Worm (Caenorhabditis elegans): ENCODE measurements around the gene vkmt-1.

Gene vkmt-1

DNA sequence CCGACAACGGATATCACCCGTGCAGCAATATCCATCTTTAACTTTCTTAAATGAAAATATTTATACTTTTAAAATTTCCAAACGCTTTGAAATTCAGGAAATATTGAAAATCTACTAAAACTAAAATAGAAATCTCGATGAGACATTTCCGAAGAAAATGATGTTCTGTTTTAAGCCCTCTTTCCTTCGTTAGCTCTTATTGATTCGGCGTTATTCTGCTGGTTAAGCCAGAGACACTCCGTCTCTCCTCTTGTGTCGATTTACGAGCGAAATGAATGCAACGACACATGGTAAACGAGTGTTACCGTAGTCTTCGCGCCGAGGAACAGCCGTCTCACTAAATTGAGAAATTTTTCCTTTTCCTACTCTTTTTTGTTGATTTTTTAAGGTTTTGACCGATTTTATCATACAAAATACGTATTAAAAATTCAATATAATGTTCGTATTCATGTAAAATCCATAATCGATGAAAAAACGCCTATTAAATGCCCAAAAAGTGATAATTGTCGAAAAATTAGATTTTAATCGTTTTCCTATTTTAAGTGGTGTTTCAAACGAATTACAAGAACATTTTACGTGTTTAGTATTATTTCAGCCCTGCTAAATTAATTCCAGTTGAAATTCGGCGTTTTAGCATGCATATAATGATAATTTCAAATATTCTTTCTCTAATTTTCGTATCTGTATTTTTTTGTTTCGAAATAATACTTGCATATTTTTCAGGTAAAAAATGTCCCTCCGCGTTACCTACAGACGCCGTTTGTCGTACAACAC lies 10.1 kb upstream of the vkmt-1 start, which contains the start of the genes ppm-1.H and rpl-34:
Gene ppm-1.H, minus strand, starts transcription at position 51 of the 774 bp plus-strand sequence.
Gene rpl-34, plus strand, starts transcription at position 724 of the 774 bp plus-strand sequence.
- TF ChIP-seq ztf-23 (GFP tag; IDR thresholded peaks at IDR 0.05): peak; percentile 61; the same call in 1 of the 2 replicates
- TF ChIP-seq ztf-29 (GFP tag; IDR thresholded peaks at IDR 0.05): peak; percentile 53; the same call in 1 of the 2 replicates
- TF ChIP-seq T22C8.4 (GFP tag; IDR thresholded peaks at IDR 0.05): 0 out of 2 replicates have a peak, but pooled peaks have one; percentile 20
- no peak for TF ChIP-seq med-1 (GFP tag; optimal IDR thresholded peaks at IDR 0.05; ENCODE audit: insufficient read depth)
- peak; percentile 37 for TF ChIP-seq cog-1 (tag; optimal IDR thresholded peaks at IDR 0.05)

DNA sequence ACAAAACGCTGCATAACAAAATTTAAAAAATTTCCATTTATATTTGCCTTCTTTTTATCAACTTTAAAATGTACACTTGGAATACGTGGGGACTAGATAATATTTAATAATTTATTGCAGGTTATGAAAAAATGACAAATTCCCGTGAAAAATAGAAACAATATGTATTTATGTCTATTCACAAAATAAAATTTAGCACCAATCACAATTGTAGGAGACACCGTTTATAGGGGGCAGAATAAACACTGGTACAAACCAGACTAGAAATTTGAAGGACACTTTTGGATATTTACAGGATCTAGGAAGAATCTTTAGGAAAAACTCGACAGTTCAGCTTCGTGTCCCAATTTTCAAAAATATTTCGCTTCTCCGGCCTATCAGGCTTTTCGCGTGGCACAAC lies 8.1 kb upstream of the vkmt-1 start, which contains the start of gene C42C1.3:
Gene C42C1.3, minus strand, starts transcription at position 101 of the 400 bp plus-strand sequence.
- TF ChIP-seq tab-1 (GFP tag; IDR thresholded peaks at IDR 0.05): no peak
- no peak for TF ChIP-seq flt-1 (GFP tag; IDR thresholded peaks at IDR 0.05)
- TF ChIP-seq T22C8.4 (GFP tag; IDR thresholded peaks at IDR 0.05): no peak
- TF ChIP-seq med-1 (GFP tag; optimal IDR thresholded peaks at IDR 0.05; ENCODE audit: insufficient read depth): no peak

DNA sequence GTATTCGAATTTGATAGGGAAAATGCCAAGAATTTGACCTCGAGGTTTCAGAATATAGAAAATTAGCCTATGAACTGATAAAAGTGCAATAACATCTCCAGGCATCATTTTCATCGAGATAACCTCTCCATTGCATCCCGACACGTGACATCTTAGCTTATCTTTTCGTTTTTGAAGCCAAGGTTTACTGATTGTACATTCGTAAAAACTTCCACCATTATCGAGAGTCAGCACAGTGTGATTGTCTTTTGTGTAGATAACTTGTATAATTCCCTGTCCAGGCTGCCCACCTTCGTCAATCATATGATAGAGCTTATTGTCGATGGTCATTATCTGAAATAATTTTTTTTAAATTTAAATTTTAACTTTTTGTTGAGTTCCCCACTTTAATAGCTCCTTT lies 4.2 kb upstream of the vkmt-1 start:
- TF ChIP-seq ztf-29 (GFP tag; IDR thresholded peaks at IDR 0.05) (no peak), cog-1 (tag; optimal IDR thresholded peaks at IDR 0.05) (no peak), med-1 (GFP tag; optimal IDR thresholded peaks at IDR 0.05; ENCODE audit: insufficient read depth) (no peak), tab-1 (GFP tag; IDR thresholded peaks at IDR 0.05) (no peak), ztf-23 (GFP tag; IDR thresholded peaks at IDR 0.05) (no peak), ref-1 (GFP tag; conservative IDR thresholded peaks at IDR 0.05) (no peak), T22C8.4 (GFP tag; IDR thresholded peaks at IDR 0.05) (no peak), flt-1 (GFP tag; IDR thresholded peaks at IDR 0.05) (no peak), klf-2 (GFP tag; conservative IDR thresholded peaks at IDR 0.05) (no peak)

DNA sequence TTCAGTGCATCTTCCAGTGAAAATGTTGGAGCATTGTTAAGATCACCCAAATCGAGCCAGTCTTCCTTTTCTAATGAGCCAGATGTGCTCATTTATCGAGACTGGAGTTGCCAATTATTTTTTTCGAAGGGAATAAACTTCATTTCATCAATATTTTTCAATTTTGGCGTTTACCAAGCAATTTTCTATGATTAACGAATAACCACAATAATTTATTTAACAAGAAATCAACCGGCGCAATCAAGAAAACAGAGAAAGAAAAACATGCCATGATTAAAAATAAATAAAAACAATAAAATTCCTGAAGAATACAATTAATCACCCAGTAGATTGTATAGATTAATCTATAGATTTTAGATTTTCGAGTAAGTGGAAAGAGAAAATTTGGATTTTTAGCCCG lies 2.6 kb upstream of the vkmt-1 start, which contains the start of gene vps-8:
Gene vps-8, minus strand, starts transcription at position 101 of the 400 bp plus-strand sequence.
- TF ChIP-seq ztf-29 (GFP tag; IDR thresholded peaks at IDR 0.05) (no peak), med-1 (GFP tag; optimal IDR thresholded peaks at IDR 0.05; ENCODE audit: insufficient read depth) (no peak), flt-1 (GFP tag; IDR thresholded peaks at IDR 0.05) (no peak)

DNA sequence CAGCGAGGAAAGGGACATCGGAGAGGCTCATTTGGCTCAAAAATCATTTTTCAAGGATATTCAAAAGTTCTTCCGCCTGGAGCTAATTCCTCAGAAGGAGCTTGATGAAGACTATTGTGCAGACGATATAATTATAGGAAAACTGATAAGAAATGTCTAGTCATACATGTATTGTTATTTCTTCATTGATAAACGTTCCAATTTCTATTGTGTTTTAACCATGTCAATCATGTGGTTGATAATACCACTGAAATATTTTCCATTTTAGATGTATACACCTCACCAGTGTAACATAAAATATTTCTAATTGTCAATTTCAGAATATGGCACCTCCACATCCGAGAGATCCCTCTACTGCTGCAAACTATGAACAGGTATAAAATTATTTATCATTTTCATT lies 815 bp downstream of the vkmt-1 start, which contains the start of gene ltah-1.1:
Gene ltah-1.1, plus strand, starts transcription at position 283 of the 400 bp plus-strand sequence.
- TF ChIP-seq T22C8.4 (GFP tag; IDR thresholded peaks at IDR 0.05) (no peak), cog-1 (tag; optimal IDR thresholded peaks at IDR 0.05) (no peak), tab-1 (GFP tag; IDR thresholded peaks at IDR 0.05) (no peak), ztf-23 (GFP tag; IDR thresholded peaks at IDR 0.05) (no peak), klf-2 (GFP tag; conservative IDR thresholded peaks at IDR 0.05) (no peak), flt-1 (GFP tag; IDR thresholded peaks at IDR 0.05) (no peak), ref-1 (GFP tag; conservative IDR thresholded peaks at IDR 0.05) (no peak), ztf-29 (GFP tag; IDR thresholded peaks at IDR 0.05) (no peak), med-1 (GFP tag; optimal IDR thresholded peaks at IDR 0.05; ENCODE audit: insufficient read depth) (no peak)

DNA sequence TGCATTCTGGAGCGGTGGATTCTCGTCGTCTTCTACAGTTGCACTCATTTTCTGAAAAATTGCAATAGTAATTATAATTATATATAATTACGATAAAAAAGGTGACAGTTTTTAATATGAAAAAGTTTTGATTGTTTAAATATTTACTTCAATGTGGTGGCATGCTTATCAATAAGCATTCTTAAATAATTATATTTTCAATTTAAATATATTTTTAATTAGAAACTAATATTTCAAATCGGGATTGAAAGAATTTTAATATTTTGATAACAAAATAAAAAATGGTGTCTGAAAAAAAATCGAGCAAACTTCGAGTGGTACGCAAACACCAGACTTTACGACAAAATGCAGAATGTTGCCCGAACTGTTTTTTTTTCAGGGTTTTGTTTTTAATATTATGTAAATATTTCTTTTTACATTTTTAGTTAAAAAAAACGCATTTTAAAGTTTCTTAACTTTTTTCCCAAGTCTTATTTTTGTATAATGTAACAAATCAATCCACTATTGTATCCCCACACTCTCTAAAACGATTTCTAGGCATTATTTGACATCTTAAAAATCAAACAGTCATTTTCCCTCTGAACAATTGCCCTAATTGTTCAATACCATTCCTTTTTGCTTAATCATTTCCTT lies 3.7 kb downstream of the vkmt-1 start, which contains the start of the genes C42C1.12 and C42C1.19:
Gene C42C1.12, minus strand, starts transcription at position 51 of the 633 bp plus-strand sequence.
Gene C42C1.19, plus strand, starts transcription at position 583 of the 633 bp plus-strand sequence.
- no peak for TF ChIP-seq ref-1 (GFP tag; conservative IDR thresholded peaks at IDR 0.05)
- TF ChIP-seq ztf-29 (GFP tag; IDR thresholded peaks at IDR 0.05): no peak
- TF ChIP-seq klf-2 (GFP tag; conservative IDR thresholded peaks at IDR 0.05): no peak
- TF ChIP-seq flt-1 (GFP tag; IDR thresholded peaks at IDR 0.05): no peak
- no peak for TF ChIP-seq T22C8.4 (GFP tag; IDR thresholded peaks at IDR 0.05)
- no peak for TF ChIP-seq ztf-23 (GFP tag; IDR thresholded peaks at IDR 0.05)
- TF ChIP-seq tab-1 (GFP tag; IDR thresholded peaks at IDR 0.05): no peak
- TF ChIP-seq cog-1 (tag; optimal IDR thresholded peaks at IDR 0.05): no peak
- no peak for TF ChIP-seq med-1 (GFP tag; optimal IDR thresholded peaks at IDR 0.05; ENCODE audit: insufficient read depth)

DNA sequence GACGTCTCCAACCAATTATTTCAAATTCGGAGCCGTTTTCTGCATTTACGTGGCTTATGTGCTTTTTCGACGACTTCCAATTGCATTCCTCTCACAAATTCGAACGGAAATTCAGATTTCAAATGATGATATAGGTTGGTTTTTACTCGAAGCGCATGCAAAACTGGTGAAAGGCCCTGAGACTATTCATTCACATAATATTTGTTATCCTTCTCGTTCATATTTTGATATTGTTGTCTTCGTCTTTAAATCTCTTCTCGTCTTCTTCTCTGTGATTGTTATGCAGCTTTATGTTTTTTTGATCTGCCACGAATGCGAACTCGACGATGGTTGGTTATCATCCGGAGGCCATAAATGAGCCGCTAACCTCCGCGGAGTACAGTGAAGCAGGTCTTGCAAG lies 4.3 kb downstream of the vkmt-1 start, which contains the start of gene hpo-12:
Gene hpo-12, plus strand, starts transcription at position 301 of the 400 bp plus-strand sequence.
- no peak for TF ChIP-seq med-1 (GFP tag; optimal IDR thresholded peaks at IDR 0.05; ENCODE audit: insufficient read depth)
- no peak for TF ChIP-seq ref-1 (GFP tag; conservative IDR thresholded peaks at IDR 0.05)
- TF ChIP-seq klf-2 (GFP tag; conservative IDR thresholded peaks at IDR 0.05): no peak
- TF ChIP-seq ztf-29 (GFP tag; IDR thresholded peaks at IDR 0.05): no peak
- no peak for TF ChIP-seq flt-1 (GFP tag; IDR thresholded peaks at IDR 0.05)
- TF ChIP-seq tab-1 (GFP tag; IDR thresholded peaks at IDR 0.05): no peak
- TF ChIP-seq T22C8.4 (GFP tag; IDR thresholded peaks at IDR 0.05): no peak
- TF ChIP-seq cog-1 (tag; optimal IDR thresholded peaks at IDR 0.05): no peak
- no peak for TF ChIP-seq ztf-23 (GFP tag; IDR thresholded peaks at IDR 0.05)

DNA sequence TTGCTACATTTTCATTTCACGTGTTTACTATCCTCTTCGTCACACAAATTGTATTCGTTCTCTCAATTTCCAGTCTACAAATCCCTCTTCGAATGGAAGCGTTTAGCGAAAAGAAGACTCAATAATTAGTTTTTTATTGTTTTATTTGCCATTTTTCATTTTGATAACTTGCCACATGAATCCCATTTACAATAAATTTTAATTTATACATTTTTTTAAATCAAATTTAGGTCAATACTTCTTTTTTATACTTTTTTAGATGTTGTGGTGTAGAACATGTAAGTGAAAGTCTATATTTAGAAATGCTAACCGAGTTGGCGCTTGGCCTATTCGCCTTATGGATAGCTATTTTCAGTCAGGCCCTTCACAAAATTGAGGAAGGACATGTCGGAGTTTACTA lies 9.1 kb downstream of the vkmt-1 start, which contains the start of gene erl-1:
Gene erl-1, plus strand, starts transcription at position 301 of the 400 bp plus-strand sequence.
- TF ChIP-seq T22C8.4 (GFP tag; IDR thresholded peaks at IDR 0.05) (no peak), ztf-23 (GFP tag; IDR thresholded peaks at IDR 0.05) (no peak), ref-1 (GFP tag; conservative IDR thresholded peaks at IDR 0.05) (no peak), tab-1 (GFP tag; IDR thresholded peaks at IDR 0.05) (no peak), ztf-29 (GFP tag; IDR thresholded peaks at IDR 0.05) (no peak), klf-2 (GFP tag; conservative IDR thresholded peaks at IDR 0.05) (no peak), cog-1 (tag; optimal IDR thresholded peaks at IDR 0.05) (no peak), flt-1 (GFP tag; IDR thresholded peaks at IDR 0.05) (no peak), med-1 (GFP tag; optimal IDR thresholded peaks at IDR 0.05; ENCODE audit: insufficient read depth) (no peak)

DNA sequence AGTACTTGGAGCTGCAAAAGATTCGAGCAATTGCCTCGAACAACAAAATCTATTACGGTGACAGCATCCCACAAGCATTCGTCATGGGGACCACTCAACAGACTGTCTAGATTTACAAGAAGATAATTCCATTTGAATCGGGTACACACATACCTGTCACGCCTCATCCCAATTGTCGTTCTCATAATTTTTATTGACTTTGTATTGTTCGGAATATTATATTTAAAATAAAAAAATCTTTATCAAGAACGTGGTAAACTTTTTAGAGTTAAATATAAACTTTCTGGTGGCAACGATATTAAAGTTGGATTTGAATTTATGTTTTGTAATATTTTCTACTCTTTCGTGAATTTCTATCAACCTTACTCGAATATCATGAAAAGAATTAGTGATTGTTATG lies 10.6 kb downstream of the vkmt-1 start, which contains the start of gene C42C1.9:
Gene C42C1.9, plus strand, starts transcription at position 301 of the 400 bp plus-strand sequence.
- TF ChIP-seq cog-1 (tag; optimal IDR thresholded peaks at IDR 0.05) (no peak), med-1 (GFP tag; optimal IDR thresholded peaks at IDR 0.05; ENCODE audit: insufficient read depth) (no peak), ztf-29 (GFP tag; IDR thresholded peaks at IDR 0.05) (no peak), klf-2 (GFP tag; conservative IDR thresholded peaks at IDR 0.05) (no peak), ztf-23 (GFP tag; IDR thresholded peaks at IDR 0.05) (no peak), ref-1 (GFP tag; conservative IDR thresholded peaks at IDR 0.05) (no peak), T22C8.4 (GFP tag; IDR thresholded peaks at IDR 0.05) (no peak), flt-1 (GFP tag; IDR thresholded peaks at IDR 0.05) (no peak), tab-1 (GFP tag; IDR thresholded peaks at IDR 0.05) (no peak)
